Worm (Caenorhabditis elegans) whole organism, midembryonic: ENCODE measurements around the gene tsn-1.

ENCODE experiments used
- T22C8.4 ChIP-seq: fragments of 200-800 bp; sonication (Bioruptor generic); IDR thresholded peaks from 2 replicates; pipeline ENCODE4 v1.3.6; 2022; ENCODE audit warnings: missing genetic modification characterization, missing compliant biosample characterization
- cog-1 ChIP-seq: sonication (generic microtip); optimal IDR thresholded peaks from 2 replicates; lab custom pipeline; 2016; ENCODE audit warnings: missing genetic modification characterization, missing compliant biosample characterization
- flt-1 ChIP-seq: fragments of 200-800 bp; sonication (Bioruptor generic); IDR thresholded peaks from 2 replicates; pipeline ENCODE4 v1.3.6; 2022; ENCODE audit warnings: missing genetic modification characterization, missing compliant biosample characterization
- klf-2 ChIP-seq: fragments of 200-800 bp; sonication (Bioruptor generic); conservative IDR thresholded peaks from 2 replicates; pipeline ENCODE4 v1.3.6; 2022; ENCODE audit warnings: missing genetic modification reagents, missing genetic modification characterization, missing compliant biosample characterization
- med-1 ChIP-seq: sonication (generic microtip); optimal IDR thresholded peaks from 2 replicates; lab custom pipeline; 2017; ENCODE audit warnings: missing genetic modification characterization, mild to moderate bottlenecking, missing compliant biosample characterization, antibody characterized with exemption, missing genetic modification reagents; ENCODE audit not compliant: insufficient read depth
- ref-1 ChIP-seq: fragments of 200-800 bp; sonication (Bioruptor generic); conservative IDR thresholded peaks from 2 replicates; pipeline ENCODE4 v1.3.6; 2022; ENCODE audit warnings: missing genetic modification reagents, missing genetic modification characterization, missing compliant biosample characterization
- tab-1 ChIP-seq: fragments of 200-800 bp; sonication (Bioruptor generic); IDR thresholded peaks from 2 replicates; pipeline ENCODE4 v1.3.6; 2022; ENCODE audit warnings: missing genetic modification characterization, missing compliant biosample characterization
- ztf-23 ChIP-seq: fragments of 200-800 bp; sonication (Bioruptor generic); IDR thresholded peaks from 2 replicates; pipeline ENCODE4 v1.3.6; 2022; ENCODE audit warnings: missing genetic modification reagents, missing genetic modification characterization, missing compliant biosample characterization
- ztf-29 ChIP-seq: fragments of 200-800 bp; sonication (Bioruptor generic); IDR thresholded peaks from 2 replicates; pipeline ENCODE4 v1.3.6; 2022; ENCODE audit warnings: missing genetic modification reagents, missing genetic modification characterization, missing compliant biosample characterization

The tsn-1 gene

DNA sequence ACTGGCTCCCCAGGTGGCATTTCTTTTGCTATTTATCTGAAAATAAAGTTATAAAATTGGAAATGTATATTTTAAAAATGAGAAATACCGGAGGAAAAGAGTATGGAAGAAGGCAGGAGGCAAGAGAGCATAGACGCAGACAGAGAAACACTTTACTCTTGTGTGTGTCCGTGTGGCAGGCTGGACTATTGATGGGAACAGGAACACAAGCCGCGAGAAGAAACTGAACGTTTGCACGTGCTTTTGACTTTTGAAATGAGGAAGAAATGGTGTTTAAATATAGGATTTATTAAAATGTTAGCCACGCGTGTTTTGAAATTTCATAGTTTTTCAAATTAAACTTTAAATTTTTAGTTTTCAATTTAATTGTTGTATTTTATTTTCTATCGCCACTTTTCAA is 19.5 kb downstream of the tsn-1 start, which contains the start of gene F10G7.10:
TSS of gene F10G7.10 (minus strand) at position 145 of the 400 bp plus-strand sequence.
- no peak for TF ChIP-seq ztf-23 (GFP tag; lab: Robert Waterston, UW)
- no peak for TF ChIP-seq ref-1 (GFP tag; lab: Robert Waterston, UW)
- no peak for TF ChIP-seq klf-2 (GFP tag; lab: Robert Waterston, UW)
- no peak for TF ChIP-seq ztf-29 (GFP tag; lab: Robert Waterston, UW)
- TF ChIP-seq med-1 = no peak
- no peak for TF ChIP-seq flt-1
- TF ChIP-seq T22C8.4 (GFP tag; lab: Robert Waterston, UW) = no peak
- TF ChIP-seq tab-1 (GFP tag; lab: Robert Waterston, UW) = no peak
- TF ChIP-seq cog-1 (tag; lab: Kevin White, UChicago) = no peak

DNA sequence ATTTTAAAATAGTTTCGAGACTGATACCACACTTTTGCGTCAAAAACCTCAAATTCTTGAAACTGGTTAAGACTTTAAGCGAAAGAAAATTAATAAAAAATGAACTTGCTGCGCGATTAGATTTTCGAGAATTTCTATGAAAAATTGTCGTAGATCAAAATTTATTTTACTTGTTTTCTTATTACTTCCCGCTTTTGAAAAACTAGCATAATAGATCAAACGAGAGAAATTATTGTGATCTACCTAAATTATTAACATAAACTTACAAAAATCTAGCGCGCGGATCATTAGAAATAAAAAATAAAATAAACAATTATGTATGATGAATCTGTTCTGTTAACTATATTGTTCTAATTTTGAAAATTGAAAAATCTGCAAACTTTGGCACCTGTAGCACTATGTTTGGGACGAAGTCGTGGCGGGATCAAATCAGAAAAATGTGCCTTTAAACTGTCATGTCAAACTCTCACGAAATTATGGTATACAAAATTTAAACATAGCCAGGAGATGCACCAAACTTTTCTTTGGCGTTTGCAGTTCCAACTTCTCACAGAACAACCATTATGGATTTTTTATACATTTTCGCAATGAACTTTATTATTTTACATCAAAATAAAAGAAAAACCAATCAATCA is 20.2 kb downstream of the tsn-1 start:
- TF ChIP-seq klf-2 (GFP tag; lab: Robert Waterston, UW) = no peak
- no peak for TF ChIP-seq T22C8.4 (GFP tag; lab: Robert Waterston, UW)
- no peak for TF ChIP-seq tab-1 (GFP tag; lab: Robert Waterston, UW)
- TF ChIP-seq med-1 = no peak
- TF ChIP-seq flt-1 = no peak
- TF ChIP-seq cog-1 (tag; lab: Kevin White, UChicago) = no peak
- TF ChIP-seq ref-1 (GFP tag; lab: Robert Waterston, UW) = no peak

DNA sequence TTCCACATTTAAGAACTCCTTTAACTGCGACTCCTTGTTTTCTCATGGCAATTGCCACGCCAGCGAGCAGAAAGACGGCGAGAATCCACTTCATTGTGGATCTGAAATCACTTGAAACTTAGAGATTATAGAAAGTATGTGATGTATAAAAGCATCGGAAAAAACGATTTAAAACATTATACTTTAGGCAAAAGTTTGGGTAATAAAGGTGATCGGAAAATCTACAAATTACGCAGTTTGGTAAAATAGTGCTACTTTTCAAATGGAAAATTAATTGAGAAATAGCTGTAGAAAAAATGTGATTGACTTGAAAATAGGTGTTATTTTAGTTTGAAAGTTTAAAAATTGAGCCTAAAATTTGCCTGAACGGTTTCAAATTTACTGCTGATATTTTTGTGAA is 21.1 kb downstream of the tsn-1 start, which contains the start of gene ttr-41:
TSS of gene ttr-41 (minus strand) at position 101 of the 400 bp plus-strand sequence.
- TF ChIP-seq ztf-23 (GFP tag; lab: Robert Waterston, UW) = no peak
- TF ChIP-seq cog-1 (tag; lab: Kevin White, UChicago) = no peak
- no peak for TF ChIP-seq tab-1 (GFP tag; lab: Robert Waterston, UW)
- TF ChIP-seq ref-1 (GFP tag; lab: Robert Waterston, UW) = no peak
- TF ChIP-seq med-1 = no peak
- TF ChIP-seq klf-2 (GFP tag; lab: Robert Waterston, UW) = no peak
- no peak for TF ChIP-seq T22C8.4 (GFP tag; lab: Robert Waterston, UW)
- no peak for TF ChIP-seq ztf-29 (GFP tag; lab: Robert Waterston, UW)
- no peak for TF ChIP-seq flt-1

DNA sequence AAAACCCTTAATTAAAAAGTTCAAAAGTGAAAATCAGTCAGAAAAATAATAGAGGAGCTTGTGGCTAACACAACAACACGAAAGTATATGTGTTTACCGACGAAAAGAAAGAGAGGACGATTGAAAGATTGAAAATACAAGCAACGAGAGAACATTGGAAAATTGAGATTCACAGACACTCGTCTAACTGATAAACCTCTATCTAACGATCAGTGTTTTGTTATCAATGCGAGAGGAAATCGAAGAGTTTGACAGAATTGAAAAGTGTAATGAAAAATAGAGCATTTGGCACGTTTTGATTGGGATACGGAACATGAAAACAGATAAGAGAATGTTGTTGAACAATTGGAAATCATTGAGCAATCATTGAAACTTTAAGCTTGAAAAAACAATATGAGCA is 22.1 kb downstream of the tsn-1 start:
- TF ChIP-seq flt-1 (no peak), cog-1 (tag; lab: Kevin White, UChicago) (no peak), tab-1 (GFP tag; lab: Robert Waterston, UW) (no peak), ztf-29 (GFP tag; lab: Robert Waterston, UW) (no peak), klf-2 (GFP tag; lab: Robert Waterston, UW) (no peak), T22C8.4 (GFP tag; lab: Robert Waterston, UW) (no peak), ref-1 (GFP tag; lab: Robert Waterston, UW) (no peak), med-1 (no peak), ztf-23 (GFP tag; lab: Robert Waterston, UW) (no peak)

DNA sequence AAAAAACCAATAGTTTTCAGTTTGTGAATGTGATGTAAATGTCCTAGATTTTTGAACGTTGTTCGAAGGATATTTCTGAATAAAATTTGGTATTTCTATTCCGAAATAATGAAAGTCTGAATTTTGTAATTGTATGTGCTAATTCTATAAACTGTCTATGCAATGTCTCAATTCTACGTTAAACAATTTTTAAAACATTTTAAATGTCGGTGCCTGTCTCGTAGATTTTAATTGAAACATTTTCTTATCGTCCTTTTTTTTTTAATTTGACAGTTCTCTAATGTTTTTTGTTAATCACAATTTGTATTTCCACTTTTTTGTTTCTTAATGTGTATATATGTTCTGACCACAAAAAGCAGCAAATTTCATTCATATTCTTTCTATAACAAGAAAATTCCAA is 23.1 kb downstream of the tsn-1 start, which contains the start of gene F41C3.7:
TSS of gene F41C3.7 (plus strand) at position 301 of the 400 bp plus-strand sequence.
- no peak for TF ChIP-seq ztf-29 (GFP tag; lab: Robert Waterston, UW)
- TF ChIP-seq flt-1 = no peak
- no peak for TF ChIP-seq med-1
- TF ChIP-seq tab-1 (GFP tag; lab: Robert Waterston, UW) = no peak
- TF ChIP-seq ref-1 (GFP tag; lab: Robert Waterston, UW) = no peak
- no peak for TF ChIP-seq T22C8.4 (GFP tag; lab: Robert Waterston, UW)
- TF ChIP-seq klf-2 (GFP tag; lab: Robert Waterston, UW) = no peak

DNA sequence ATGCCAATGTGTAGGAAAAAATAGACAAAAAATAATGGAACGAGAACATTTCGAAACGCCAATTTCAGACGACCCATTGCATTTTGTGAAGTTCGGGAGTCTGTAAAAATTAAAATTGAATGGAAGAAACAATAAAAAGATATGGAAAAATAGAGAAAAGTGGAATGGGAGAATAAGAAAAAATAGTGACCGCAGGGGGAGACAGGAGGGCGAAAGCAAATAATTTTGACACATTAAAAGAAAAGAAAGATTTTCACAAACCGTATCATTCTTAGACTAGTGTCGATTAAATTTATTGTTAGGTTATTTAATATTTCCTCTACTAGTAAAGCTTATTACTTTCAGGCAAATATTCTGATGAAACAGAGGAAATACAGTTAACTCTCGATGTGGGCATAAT is 27.2 kb downstream of the tsn-1 start, which contains the start of gene F41C3.11:
TSS of gene F41C3.11 (minus strand) at position 101 of the 400 bp plus-strand sequence.
- TF ChIP-seq med-1 (no peak), ztf-29 (GFP tag; lab: Robert Waterston, UW) (no peak), tab-1 (GFP tag; lab: Robert Waterston, UW) (no peak), cog-1 (tag; lab: Kevin White, UChicago) (no peak), flt-1 (no peak), klf-2 (GFP tag; lab: Robert Waterston, UW) (no peak), ztf-23 (GFP tag; lab: Robert Waterston, UW) (no peak), ref-1 (GFP tag; lab: Robert Waterston, UW) (no peak), T22C8.4 (GFP tag; lab: Robert Waterston, UW) (no peak)

DNA sequence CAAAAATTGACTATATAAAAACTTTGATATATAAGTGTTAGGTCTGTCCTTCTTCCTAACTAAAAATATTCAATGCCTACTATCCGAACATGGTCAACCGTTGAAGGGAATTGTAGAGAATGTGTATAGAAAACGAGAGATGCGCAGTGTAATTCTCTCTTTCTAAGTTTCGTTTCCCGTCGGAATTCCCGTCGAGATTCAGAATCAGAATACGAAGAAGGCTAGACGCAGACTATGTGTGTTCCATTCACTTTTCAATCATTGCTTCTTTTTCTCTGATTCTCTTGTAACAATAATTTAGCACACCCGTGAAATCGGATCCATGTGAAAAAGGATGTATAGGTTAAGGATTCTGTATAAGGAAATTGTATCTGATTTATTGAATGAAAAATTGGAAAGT is 27.9 kb downstream of the tsn-1 start:
- TF ChIP-seq ztf-29 (GFP tag; lab: Robert Waterston, UW) (no peak), med-1 (no peak), T22C8.4 (GFP tag; lab: Robert Waterston, UW) (no peak), flt-1 (no peak), tab-1 (GFP tag; lab: Robert Waterston, UW) (no peak), ztf-23 (GFP tag; lab: Robert Waterston, UW) (no peak), ref-1 (GFP tag; lab: Robert Waterston, UW) (no peak), klf-2 (GFP tag; lab: Robert Waterston, UW) (no peak), cog-1 (tag; lab: Kevin White, UChicago) (no peak)

DNA sequence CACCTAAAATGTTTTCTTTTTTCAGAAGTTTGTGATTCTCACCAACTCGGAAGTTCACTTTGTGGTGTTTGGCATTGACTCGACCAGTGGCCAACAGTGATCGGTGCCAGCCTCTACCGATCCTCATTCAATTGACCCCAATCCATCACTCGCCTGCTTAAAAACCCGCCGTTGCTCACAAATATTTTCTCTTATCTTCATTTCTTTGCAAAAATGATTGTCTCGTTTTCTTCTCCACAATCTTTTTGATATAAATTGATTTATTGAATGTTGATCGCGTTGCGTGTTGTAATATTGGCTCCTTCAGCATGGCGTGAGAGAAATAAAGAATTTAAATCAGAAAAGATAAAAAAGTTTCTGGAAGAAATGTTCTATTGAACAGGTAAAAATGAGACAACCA is 30.0 kb downstream of the tsn-1 start:
- no peak for TF ChIP-seq T22C8.4 (GFP tag; lab: Robert Waterston, UW)
- no peak for TF ChIP-seq flt-1
- TF ChIP-seq tab-1 (GFP tag; lab: Robert Waterston, UW) = no peak
- TF ChIP-seq cog-1 (tag; lab: Kevin White, UChicago) = no peak
- no peak for TF ChIP-seq ztf-23 (GFP tag; lab: Robert Waterston, UW)
- no peak for TF ChIP-seq klf-2 (GFP tag; lab: Robert Waterston, UW)
- no peak for TF ChIP-seq ztf-29 (GFP tag; lab: Robert Waterston, UW)
- no peak for TF ChIP-seq med-1
- no peak for TF ChIP-seq ref-1 (GFP tag; lab: Robert Waterston, UW)

DNA sequence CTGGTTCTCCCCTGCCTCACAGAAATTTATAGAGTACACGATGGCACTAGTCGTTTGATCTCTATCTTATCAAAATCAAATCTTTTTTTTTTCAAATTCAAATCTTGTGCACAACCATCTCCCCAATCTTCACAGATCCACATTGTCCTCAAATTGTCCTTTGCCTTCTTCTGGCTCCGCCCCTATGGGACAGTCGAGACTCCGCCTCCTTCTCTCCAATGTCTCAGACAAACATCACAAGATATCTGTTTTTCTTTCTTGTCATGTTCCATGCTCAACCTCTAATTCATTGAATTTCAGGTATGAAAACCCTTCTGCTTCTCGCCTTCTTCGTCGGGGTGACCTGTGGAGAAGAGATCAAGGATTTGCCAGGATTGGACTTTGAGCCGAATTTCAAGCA is 30.7 kb downstream of the tsn-1 start, which contains the start of gene ctsa-1.1:
TSS of gene ctsa-1.1 (plus strand) at position 301 of the 400 bp plus-strand sequence.
- TF ChIP-seq tab-1 (GFP tag; lab: Robert Waterston, UW) (no peak), ztf-29 (GFP tag; lab: Robert Waterston, UW) (no peak), med-1 (no peak), cog-1 (tag; lab: Kevin White, UChicago) (no peak), flt-1 (no peak), ref-1 (GFP tag; lab: Robert Waterston, UW) (no peak), T22C8.4 (GFP tag; lab: Robert Waterston, UW) (no peak), ztf-23 (GFP tag; lab: Robert Waterston, UW) (no peak), klf-2 (GFP tag; lab: Robert Waterston, UW) (no peak)
